Fruit fly (Drosophila melanogaster): ENCODE data around the gene CG44838.

DNA sequence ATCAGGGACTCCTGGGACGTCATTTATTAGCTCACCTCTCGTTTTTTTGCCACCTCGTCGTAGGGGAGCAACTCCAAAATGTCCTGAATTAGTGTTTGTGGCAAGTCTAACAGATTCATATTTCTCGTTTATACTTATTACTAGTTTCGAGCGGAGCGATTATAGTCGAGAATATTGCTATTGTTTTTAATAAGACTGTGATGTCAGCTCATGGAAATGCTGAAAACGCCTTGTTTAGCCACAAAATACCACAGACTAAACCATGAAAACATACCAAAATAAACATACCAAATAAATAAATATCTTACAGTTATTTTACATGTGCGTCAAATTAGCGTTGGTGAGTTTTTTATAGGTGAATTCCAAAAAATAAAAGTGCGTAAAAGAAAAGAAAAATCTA, 26.7 kb downstream of the CG44838 start, which contains the start of gene pall:
- TF ChIP-seq CG14655 (GFP tag; optimal IDR thresholded peaks at IDR 0.05) = no peak
- TF ChIP-seq D1 (tag; optimal IDR thresholded peaks at IDR 0.05) = no peak
- TF ChIP-seq EcR (GFP tag; optimal IDR thresholded peaks at IDR 0.05) = no peak
- TF ChIP-seq CG17806 (tag; optimal IDR thresholded peaks at IDR 0.05) = no peak
- no peak for TF ChIP-seq gl (tag; optimal IDR thresholded peaks at IDR 0.05)
- TF ChIP-seq CG34367 (tag; optimal IDR thresholded peaks at IDR 0.05) = no peak
- no peak for TF ChIP-seq CG32121 (GFP tag; IDR thresholded peaks at IDR 0.05)
- TF ChIP-seq CG4496 (GFP tag; IDR thresholded peaks at IDR 0.05) = no peak
- no peak for TF ChIP-seq fd96Ca (GFP tag; IDR thresholded peaks at IDR 0.05)
